Fruit fly (Drosophila melanogaster): ENCODE data around the gene CG4186.

dm6 chr3L:20769350-20769749 lies at the start of gene CG4186, which contains the start of gene CG4074:
- TF ChIP-seq CG15479 (GFP tag; optimal IDR thresholded peaks at IDR 0.05) (no peak), CG10431 (GFP tag; optimal IDR thresholded peaks at IDR 0.05) (no peak), NC2α (GFP tag; optimal IDR thresholded peaks at IDR 0.05) (no peak), CG17385 (GFP tag; optimal IDR thresholded peaks at IDR 0.05) (no peak), Ssrp (tag; optimal IDR thresholded peaks at IDR 0.05) (no peak), ac (GFP tag; optimal IDR thresholded peaks at IDR 0.05) (no peak), psq (GFP tag; optimal IDR thresholded peaks at IDR 0.05) (no peak)
